Fruit fly (Drosophila melanogaster): ENCODE data around the gene CG8117.

Gene CG8117

dm6 chrX:15617916-15618315, 26.1 kb upstream of the CG8117 start:
- no peak for TF ChIP-seq usp (GFP tag; optimal IDR thresholded peaks at IDR 0.05)
- no peak for TF ChIP-seq tai (GFP tag; optimal IDR thresholded peaks at IDR 0.05)
- TF ChIP-seq HLH106 (tag; optimal IDR thresholded peaks at IDR 0.05): peak; percentile 42
- TF ChIP-seq jim (GFP tag; optimal IDR thresholded peaks at IDR 0.05): no peak
- no peak for TF ChIP-seq woc (GFP tag; optimal IDR thresholded peaks at IDR 0.05)
- peak; percentile 60 for TF ChIP-seq rgr (GFP tag; optimal IDR thresholded peaks at IDR 0.05)
- TF ChIP-seq lola (GFP tag; optimal IDR thresholded peaks at IDR 0.05): no peak
- peak; percentile 24 for TF ChIP-seq psq (GFP tag; optimal IDR thresholded peaks at IDR 0.05)
- no peak for TF ChIP-seq Hr83 (GFP tag; optimal IDR thresholded peaks at IDR 0.05; ENCODE audit: poor library complexity, severe bottlenecking)
- no peak for TF ChIP-seq Mio (GFP tag; optimal IDR thresholded peaks at IDR 0.05)
- TF ChIP-seq Vsx2 (GFP tag; optimal IDR thresholded peaks at IDR 0.05; ENCODE audit: partially characterized antibody): no peak
- peak; percentile 25 for TF ChIP-seq h (GFP tag; optimal IDR thresholded peaks at IDR 0.05)
- no peak for TF ChIP-seq Myc (optimal IDR thresholded peaks at IDR 0.05)
- no peak for TF ChIP-seq dsf (GFP tag; optimal IDR thresholded peaks at IDR 0.05; ENCODE audit: borderline replicate concordance)
- no peak for TF ChIP-seq CrebA (GFP tag; optimal IDR thresholded peaks at IDR 0.05; ENCODE audit: borderline replicate concordance)
- no peak for TF ChIP-seq Dfd (GFP tag; optimal IDR thresholded peaks at IDR 0.05)
- no peak for TF ChIP-seq Rel (GFP tag; optimal IDR thresholded peaks at IDR 0.05)
- TF ChIP-seq Rel (tag; optimal IDR thresholded peaks at IDR 0.05): no peak
- peak in 1 of 2 experiments; percentile 37 for TF ChIP-seq foxo (GFP tag; optimal IDR thresholded peaks at IDR 0.05)
- TF ChIP-seq Dif (GFP tag; optimal IDR thresholded peaks at IDR 0.05; ENCODE audit: partially characterized antibody): no peak
- peak; percentile 9 for TF ChIP-seq Hnf4 (GFP tag; optimal IDR thresholded peaks at IDR 0.05)
- TF ChIP-seq sage (GFP tag; optimal IDR thresholded peaks at IDR 0.05): no peak
- TF ChIP-seq OdsH (GFP tag; optimal IDR thresholded peaks at IDR 0.05): peak; percentile 14
- TF ChIP-seq Sp1 (GFP tag; optimal IDR thresholded peaks at IDR 0.05): peak; percentile 19

dm6 chrX:15618953-15619630, 24.9 kb upstream of the CG8117 start:
- TF ChIP-seq HLH106 (tag; optimal IDR thresholded peaks at IDR 0.05): peak; percentile 26
- no peak for TF ChIP-seq Vsx2 (GFP tag; optimal IDR thresholded peaks at IDR 0.05; ENCODE audit: partially characterized antibody)
- TF ChIP-seq OdsH (GFP tag; optimal IDR thresholded peaks at IDR 0.05): peak; percentile 39
- peak; percentile 0 for TF ChIP-seq fru (GFP tag; optimal IDR thresholded peaks at IDR 0.05)
- peak; percentile 5 for TF ChIP-seq sv (GFP tag; optimal IDR thresholded peaks at IDR 0.05)
- peak in 1 of 2 experiments; percentile 53 for TF ChIP-seq foxo (GFP tag; optimal IDR thresholded peaks at IDR 0.05)
- TF ChIP-seq brk (GFP tag; optimal IDR thresholded peaks at IDR 0.05): no peak
- no peak for TF ChIP-seq usp (GFP tag; optimal IDR thresholded peaks at IDR 0.05)
- TF ChIP-seq rgr (GFP tag; optimal IDR thresholded peaks at IDR 0.05): peak; percentile 25
- peak; percentile 44 for TF ChIP-seq ey (GFP tag; optimal IDR thresholded peaks at IDR 0.05)
- peak; percentile 39 for TF ChIP-seq h (GFP tag; optimal IDR thresholded peaks at IDR 0.05)
- peak; percentile 12 for TF ChIP-seq Sp1 (GFP tag; optimal IDR thresholded peaks at IDR 0.05)
- peak; percentile 23 for TF ChIP-seq dmrt93B (GFP tag; optimal IDR thresholded peaks at IDR 0.05)

dm6 chrX:15619631-15619960, 24.4 kb upstream of the CG8117 start:
- no peak for TF ChIP-seq foxo (GFP tag; optimal IDR thresholded peaks at IDR 0.05)
- peak; percentile 29 for TF ChIP-seq Dfd (GFP tag; optimal IDR thresholded peaks at IDR 0.05)

dm6 chrX:15620439-15621227, 23.4 kb upstream of the CG8117 start:
- TF ChIP-seq GATAd (GFP tag; optimal IDR thresholded peaks at IDR 0.05): no peak
- TF ChIP-seq CG32264 (GFP tag; optimal IDR thresholded peaks at IDR 0.05): no peak
- no peak for TF ChIP-seq fru (GFP tag; optimal IDR thresholded peaks at IDR 0.05)
- no peak for TF ChIP-seq N (GFP tag; optimal IDR thresholded peaks at IDR 0.05)
- no peak for TF ChIP-seq Sp1 (GFP tag; optimal IDR thresholded peaks at IDR 0.05)
- TF ChIP-seq pan (optimal IDR thresholded peaks at IDR 0.05): no peak
- TF ChIP-seq Hnf4 (GFP tag; optimal IDR thresholded peaks at IDR 0.05): no peak
- TF ChIP-seq tai (GFP tag; optimal IDR thresholded peaks at IDR 0.05): no peak
- TF ChIP-seq usp (GFP tag; optimal IDR thresholded peaks at IDR 0.05): no peak
- TF ChIP-seq Mio (GFP tag; optimal IDR thresholded peaks at IDR 0.05): no peak
- no peak for TF ChIP-seq br (GFP tag; optimal IDR thresholded peaks at IDR 0.05)
- no peak for TF ChIP-seq Myc (optimal IDR thresholded peaks at IDR 0.05)
- TF ChIP-seq Dfd (GFP tag; optimal IDR thresholded peaks at IDR 0.05): no peak
- TF ChIP-seq Abd-B (GFP tag; optimal IDR thresholded peaks at IDR 0.05): no peak
- TF ChIP-seq dsf (GFP tag; optimal IDR thresholded peaks at IDR 0.05; ENCODE audit: borderline replicate concordance): no peak
- TF ChIP-seq OdsH (GFP tag; optimal IDR thresholded peaks at IDR 0.05): no peak
- TF ChIP-seq jim (GFP tag; optimal IDR thresholded peaks at IDR 0.05): no peak
- TF ChIP-seq dmrt93B (GFP tag; optimal IDR thresholded peaks at IDR 0.05): no peak
- TF ChIP-seq Jra (GFP tag; optimal IDR thresholded peaks at IDR 0.05): no peak
